Fruit fly (Drosophila melanogaster) whole organism, pupa: Measurements from ENCODE around the gene Atac2.

ENCODE experiments used
- CG10348 ChIP-seq: fragments of 200-800 bp; sonication (Bioruptor generic); IDR thresholded peaks from 2 replicates; pipeline ENCODE4 v1.3.6; 2022; ENCODE audit warnings: missing biosample characterization, missing genetic modification characterization
- CG12605 ChIP-seq: fragments of 200-800 bp; sonication (Bioruptor generic); IDR thresholded peaks from 2 replicates; pipeline ENCODE4 v1.3.6; 2022; ENCODE audit warnings: missing biosample characterization, missing genetic modification characterization
- CG13204 ChIP-seq: fragments of 200-800 bp; sonication (Bioruptor generic); optimal IDR thresholded peaks from 2 replicates; lab custom pipeline; 2018; ENCODE audit warnings: missing biosample characterization, mild to moderate bottlenecking, missing genetic modification characterization, moderate library complexity
- CG14655 ChIP-seq: fragments of 200-800 bp; sonication (Bioruptor generic); optimal IDR thresholded peaks from 3 replicates; lab custom pipeline; 2017; ENCODE audit warnings: mild to moderate bottlenecking, missing biosample characterization, missing genetic modification reagents, missing genetic modification characterization
- CG15710 ChIP-seq: fragments of 200-800 bp; sonication (Bioruptor generic); optimal IDR thresholded peaks from 2 replicates; lab custom pipeline; 2018; ENCODE audit warnings: missing biosample characterization, mild to moderate bottlenecking, missing genetic modification characterization, moderate library complexity
- CG17806 ChIP-seq: fragments of 200-800 bp; sonication (Bioruptor generic); optimal IDR thresholded peaks from 2 replicates; lab custom pipeline; 2018; ENCODE audit warnings: missing biosample characterization, mild to moderate bottlenecking, missing genetic modification characterization, moderate library complexity
- CG32121 ChIP-seq: fragments of 200-800 bp; sonication (Bioruptor generic); IDR thresholded peaks from 2 replicates; pipeline ENCODE4 v1.3.6; 2022; ENCODE audit warnings: missing biosample characterization, missing genetic modification characterization
- CG34367 ChIP-seq: fragments of 200-800 bp; sonication (Bioruptor generic); optimal IDR thresholded peaks from 2 replicates; lab custom pipeline; 2018; ENCODE audit warnings: missing biosample characterization, mild to moderate bottlenecking, missing genetic modification characterization
- CG4496 ChIP-seq: fragments of 200-800 bp; sonication (Bioruptor generic); IDR thresholded peaks from 3 replicates; pipeline ENCODE4 v1.3.6; 2022; ENCODE audit warnings: missing biosample characterization, missing genetic modification characterization
- CG8159 ChIP-seq: fragments of 200-800 bp; sonication (Bioruptor generic); optimal IDR thresholded peaks from 3 replicates; lab custom pipeline; 2018; ENCODE audit warnings: missing biosample characterization, mild to moderate bottlenecking, missing genetic modification characterization, moderate library complexity
- CG8301 ChIP-seq: fragments of 200-800 bp; sonication (Bioruptor generic); optimal IDR thresholded peaks from 2 replicates; lab custom pipeline; 2018; ENCODE audit warnings: missing biosample characterization, mild to moderate bottlenecking, missing genetic modification characterization
- CG9948 ChIP-seq: fragments of 200-800 bp; sonication (Bioruptor generic); optimal IDR thresholded peaks from 2 replicates; lab custom pipeline; 2018; ENCODE audit warnings: missing biosample characterization, mild to moderate bottlenecking, missing genetic modification characterization, moderate library complexity
- D1 ChIP-seq: fragments of 200-800 bp; sonication (Bioruptor generic); optimal IDR thresholded peaks from 2 replicates; lab custom pipeline; 2018; ENCODE audit warnings: missing biosample characterization, mild to moderate bottlenecking, missing genetic modification characterization, moderate library complexity
- EcR ChIP-seq: fragments of 200-800 bp; sonication (Bioruptor generic); optimal IDR thresholded peaks from 3 replicates; lab custom pipeline; 2019; ENCODE audit warnings: missing biosample characterization, missing genetic modification characterization, mild to moderate bottlenecking, moderate library complexity, missing genetic modification reagents
- Ets98B ChIP-seq: fragments of 200-800 bp; sonication (Bioruptor generic); IDR thresholded peaks from 2 replicates; pipeline ENCODE4 v1.3.6; 2022; ENCODE audit warnings: missing biosample characterization, missing genetic modification characterization
- Pif1A ChIP-seq: fragments of 200-800 bp; sonication (Bioruptor generic); optimal IDR thresholded peaks from 3 replicates; lab custom pipeline; 2016; ENCODE audit warnings: missing biosample characterization, missing genetic modification characterization
- Pif1B ChIP-seq: fragments of 200-800 bp; sonication (Bioruptor generic); optimal IDR thresholded peaks from 3 replicates; lab custom pipeline; 2016; ENCODE audit warnings: missing biosample characterization, missing genetic modification characterization
- Snoo ChIP-seq: fragments of 200-800 bp; sonication (Bioruptor generic); optimal IDR thresholded peaks from 3 replicates; lab custom pipeline; 2017; ENCODE audit warnings: missing biosample characterization, mild to moderate bottlenecking, missing genetic modification characterization, inconsistent platforms
- fd96Ca ChIP-seq: fragments of 200-800 bp; sonication (Bioruptor generic); IDR thresholded peaks from 3 replicates; pipeline ENCODE4 v1.3.6; 2022; ENCODE audit warnings: missing biosample characterization, missing genetic modification characterization
- gl ChIP-seq: fragments of 200-800 bp; sonication (Bioruptor generic); optimal IDR thresholded peaks from 2 replicates; lab custom pipeline; 2018; ENCODE audit warnings: missing biosample characterization, mild to moderate bottlenecking, missing genetic modification characterization
- rn ChIP-seq: fragments of 200-800 bp; sonication (Bioruptor generic); IDR thresholded peaks from 2 replicates; pipeline ENCODE4 v1.3.6; 2022; ENCODE audit warnings: missing biosample characterization, missing genetic modification characterization

Atac2 gene

DNA sequence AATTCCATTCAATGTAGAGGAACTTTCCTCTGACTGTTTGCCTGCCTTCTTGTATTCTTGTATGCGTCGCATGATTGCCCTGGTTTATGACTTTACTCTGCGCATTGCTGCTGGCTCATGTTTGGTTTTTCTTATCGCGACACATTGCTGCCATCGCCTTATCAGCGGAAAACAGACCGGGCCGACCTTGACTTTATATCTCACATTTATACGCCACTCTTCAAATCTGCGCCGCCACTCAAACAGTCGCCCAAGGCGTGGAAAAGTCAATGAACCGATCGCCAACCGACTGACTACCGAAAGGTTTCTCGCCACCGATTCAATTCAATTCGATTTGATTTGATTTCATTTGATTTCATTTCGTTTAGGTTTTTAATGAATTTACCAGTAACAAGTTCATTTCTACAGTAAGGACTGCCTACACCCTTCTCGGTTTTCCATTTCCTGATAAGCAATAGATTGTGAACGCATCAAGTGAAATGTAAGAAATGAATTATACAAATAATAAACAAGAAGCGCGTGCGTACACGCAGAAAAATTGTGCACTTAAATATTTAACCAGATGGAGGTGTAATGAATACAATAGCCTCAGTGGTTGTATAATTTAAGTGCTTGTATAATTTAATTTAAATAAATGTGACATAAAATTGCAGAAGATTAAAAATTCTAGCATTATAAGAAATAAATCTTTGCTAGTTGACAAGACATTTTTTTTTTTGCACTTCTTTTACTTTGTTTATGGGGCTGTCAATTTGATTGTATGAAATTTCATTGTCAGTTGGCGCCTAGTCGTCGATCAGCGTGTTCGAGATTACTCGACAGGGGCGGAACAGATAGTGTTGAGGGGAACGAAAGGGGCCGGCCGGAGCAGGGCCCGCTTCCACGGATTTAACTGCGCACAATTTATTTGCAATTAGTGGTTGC lies 45.6 kb downstream of the Atac2 start:
- TF ChIP-seq D1 (tag; lab: Kevin White, UChicago) = no peak
- peak; percentile 29 for TF ChIP-seq Pif1B (GFP tag; lab: Kevin White, UChicago)
- peak; percentile 61 for TF ChIP-seq CG14655 (GFP tag; lab: Kevin White, UChicago)
- TF ChIP-seq CG17806 (tag; lab: Kevin White, UChicago) = peak; percentile 51
- no peak for TF ChIP-seq CG13204
- peak; percentile 13 for TF ChIP-seq Pif1A (GFP tag; lab: Kevin White, UChicago)
- TF ChIP-seq Snoo (tag; lab: Kevin White, UChicago) = no peak
- peak; percentile 73 for TF ChIP-seq EcR (GFP tag; lab: Kevin White, UChicago)
- TF ChIP-seq gl (tag; lab: Kevin White, UChicago) = no peak
- TF ChIP-seq CG34367 (tag; lab: Kevin White, UChicago) = peak; percentile 44
- TF ChIP-seq CG32121 (GFP tag; lab: Robert Waterston, UW) = no peak
- no peak for TF ChIP-seq CG10348 (GFP tag; lab: Robert Waterston, UW)
- TF ChIP-seq Ets98B (GFP tag; lab: Robert Waterston, UW) = no peak; the same call in 1 of the 2 replicates
- peak; percentile 57; the same call in 1 of the 3 replicates for TF ChIP-seq CG4496 (GFP tag; lab: Robert Waterston, UW)
- TF ChIP-seq CG8301 = peak; percentile 43
- peak; percentile 66 for TF ChIP-seq CG15710
- TF ChIP-seq CG9948 = peak; percentile 49
- peak; percentile 60 for TF ChIP-seq CG8159
- peak; percentile 22; the same call in 1 of the 3 replicates for TF ChIP-seq fd96Ca (GFP tag; lab: Robert Waterston, UW)

DNA sequence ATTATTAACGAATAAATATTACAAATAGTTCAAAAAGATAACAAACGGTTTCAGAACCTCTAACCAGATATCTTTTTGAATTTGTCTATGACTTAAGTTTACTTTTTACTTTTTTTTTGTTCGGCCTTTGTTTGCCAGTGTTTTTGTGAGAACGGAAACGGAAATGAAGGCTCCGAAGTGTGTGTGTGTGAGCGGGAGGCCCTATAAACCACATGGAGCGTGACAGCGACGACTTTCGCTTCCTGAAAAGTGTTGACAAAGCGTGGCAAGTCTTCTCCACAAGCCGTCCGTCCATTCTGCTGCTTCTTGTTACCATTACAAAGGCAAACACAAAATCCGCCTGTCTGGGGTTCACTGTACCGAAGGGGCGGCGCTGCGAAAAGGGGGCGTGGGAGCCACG lies 47.6 kb downstream of the Atac2 start:
- TF ChIP-seq CG4496 (GFP tag; lab: Robert Waterston, UW) = 0 out of 3 replicates have a peak, but pooled peaks have one; percentile 10
- TF ChIP-seq Ets98B (GFP tag; lab: Robert Waterston, UW) = no peak
- no peak for TF ChIP-seq gl (tag; lab: Kevin White, UChicago)
- no peak for TF ChIP-seq CG15710

DNA sequence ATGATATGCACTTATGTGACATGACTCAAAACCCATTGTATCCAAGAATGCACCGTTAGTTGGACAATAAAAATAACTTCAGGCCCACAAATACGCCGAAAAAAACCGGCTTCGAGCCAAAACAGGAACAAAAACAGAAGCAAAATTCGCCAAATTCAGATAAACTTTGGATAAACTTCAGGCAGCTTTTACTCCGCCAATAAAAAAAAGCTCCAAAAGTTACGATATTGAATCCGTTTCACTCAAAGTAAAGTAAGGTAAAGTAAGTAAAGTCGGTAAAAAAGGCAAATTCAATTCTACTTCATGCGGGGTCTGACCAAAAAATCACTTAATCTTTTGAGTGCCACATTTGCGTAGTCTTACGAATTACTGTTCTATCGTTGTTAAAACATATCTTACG lies 48.1 kb downstream of the Atac2 start:
- no peak for TF ChIP-seq Ets98B (GFP tag; lab: Robert Waterston, UW)

DNA sequence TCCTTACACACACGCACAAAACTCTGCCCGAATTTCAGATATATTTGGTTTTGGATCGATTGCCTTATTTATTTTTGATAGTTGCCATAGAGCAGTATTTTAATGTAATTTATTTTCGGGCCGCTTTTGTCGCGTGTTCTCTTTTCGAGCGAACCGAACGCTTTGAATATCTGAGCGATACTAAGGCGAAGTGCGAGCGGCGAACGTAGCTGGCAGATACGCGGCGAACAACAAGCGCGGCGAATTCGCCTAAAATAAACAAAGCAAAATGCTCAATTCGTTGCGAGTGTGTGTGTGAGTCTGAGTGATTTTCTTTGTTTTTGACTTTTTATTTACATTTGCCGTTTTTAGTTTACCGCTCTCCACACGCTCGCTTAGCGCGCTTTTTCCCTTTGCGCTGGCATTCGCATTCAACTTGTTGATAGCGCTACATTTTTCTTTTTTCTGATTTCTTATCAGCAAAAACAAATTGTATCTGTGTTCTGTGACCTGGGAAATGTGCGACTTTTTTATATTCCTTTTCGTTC lies 49.0 kb downstream of the Atac2 start:
- TF ChIP-seq CG8301 (peak; percentile 60), EcR (GFP tag; lab: Kevin White, UChicago) (peak; percentile 2), CG10348 (GFP tag; lab: Robert Waterston, UW) (no peak), CG32121 (GFP tag; lab: Robert Waterston, UW) (peak; percentile 72), CG8159 (peak; percentile 50), Pif1B (GFP tag; lab: Kevin White, UChicago) (peak; percentile 47), rn (GFP tag; lab: Robert Waterston, UW) (no peak), Ets98B (GFP tag; lab: Robert Waterston, UW) (peak; percentile 80), CG15710 (peak; percentile 52), CG13204 (peak; percentile 76), Pif1A (GFP tag; lab: Kevin White, UChicago) (peak; percentile 61), CG34367 (tag; lab: Kevin White, UChicago) (peak; percentile 25), CG4496 (GFP tag; lab: Robert Waterston, UW) (peak; percentile 80), Snoo (tag; lab: Kevin White, UChicago) (no peak), CG14655 (GFP tag; lab: Kevin White, UChicago) (peak; percentile 61), D1 (tag; lab: Kevin White, UChicago) (no peak), CG9948 (peak; percentile 14), CG17806 (tag; lab: Kevin White, UChicago) (peak; percentile 41), gl (tag; lab: Kevin White, UChicago) (peak; percentile 90), fd96Ca (GFP tag; lab: Robert Waterston, UW) (peak; percentile 63; the same call in 1 of the 3 replicates), CG12605 (GFP tag; lab: Robert Waterston, UW) (peak; percentile 94)
- TF ChIP-seq, all 21 proteins: peak for 17

DNA sequence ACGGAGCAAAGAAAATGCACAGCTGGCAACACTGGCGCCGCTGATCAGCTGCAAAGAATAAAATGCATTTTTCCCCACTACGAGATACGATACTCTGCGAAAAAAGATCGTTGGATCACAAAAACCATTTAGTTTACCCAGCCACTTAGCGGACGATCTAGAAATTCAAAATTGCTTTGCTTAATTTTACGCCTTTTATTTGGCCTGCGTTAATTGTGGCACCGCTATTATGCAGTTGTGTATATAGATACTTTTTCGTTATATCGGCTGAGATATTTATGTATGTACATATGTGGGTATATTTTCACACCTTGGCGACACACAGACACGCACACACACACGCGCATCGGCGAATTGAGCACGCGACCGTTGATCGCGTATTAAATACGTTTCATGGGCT lies 49.5 kb downstream of the Atac2 start:
- peak; percentile 4; the same call in 1 of the 2 replicates for TF ChIP-seq CG12605 (GFP tag; lab: Robert Waterston, UW)
- TF ChIP-seq CG34367 (tag; lab: Kevin White, UChicago) = no peak

DNA sequence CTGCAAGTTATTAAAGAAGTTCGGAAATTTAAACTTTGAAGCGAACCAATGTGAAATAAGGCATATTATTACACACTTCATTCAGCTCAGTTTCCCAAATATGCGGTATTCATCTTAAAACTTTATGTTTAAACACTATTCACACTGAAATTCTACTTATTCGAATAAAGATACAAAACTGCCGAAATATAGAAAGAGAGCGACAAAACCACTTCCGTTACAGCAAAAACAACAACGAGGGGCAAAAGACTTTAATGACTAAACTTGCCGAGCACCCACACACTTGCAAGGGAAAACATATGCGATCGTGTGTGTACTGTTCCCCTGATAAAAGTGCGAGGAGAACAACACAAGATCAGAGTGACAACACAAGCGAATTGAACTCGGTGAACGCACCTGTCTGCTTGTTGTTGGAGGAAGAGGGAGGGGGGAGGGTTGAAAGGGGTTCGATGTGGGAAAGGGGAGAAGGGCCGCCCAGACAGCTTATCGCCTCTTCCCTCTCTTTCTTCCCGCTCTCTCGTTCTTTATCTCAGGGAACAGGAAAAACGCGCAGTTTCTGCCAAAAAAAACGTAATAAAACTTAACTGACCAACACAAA lies 50.4 kb downstream of the Atac2 start:
- TF ChIP-seq gl (tag; lab: Kevin White, UChicago) (no peak), CG32121 (GFP tag; lab: Robert Waterston, UW) (0 out of 2 replicates have a peak, but pooled peaks have one; percentile 20), Pif1A (GFP tag; lab: Kevin White, UChicago) (no peak), EcR (GFP tag; lab: Kevin White, UChicago) (peak; percentile 86), Ets98B (GFP tag; lab: Robert Waterston, UW) (no peak), CG17806 (tag; lab: Kevin White, UChicago) (no peak), CG13204 (peak; percentile 10), fd96Ca (GFP tag; lab: Robert Waterston, UW) (peak; percentile 27; the same call in 1 of the 3 replicates), CG15710 (no peak), CG8159 (no peak), CG4496 (GFP tag; lab: Robert Waterston, UW) (0 out of 3 replicates have a peak, but pooled peaks have one; percentile 40), CG9948 (no peak), Snoo (tag; lab: Kevin White, UChicago) (peak; percentile 69)
